Fruit fly (Drosophila melanogaster) whole organism: Measurements from ENCODE around the gene CkIalpha.

ENCODE experiments used
- CG8478 ChIP-seq: fragments of >200 bp; optimal IDR thresholded peaks from 2 replicates; lab custom pipeline; 2018; ENCODE audit warnings: inconsistent platforms
- Dll ChIP-seq: fragments of >200 bp; optimal IDR thresholded peaks from 2 replicates; lab custom pipeline; 2017
- EcR ChIP-seq, 2 experiments: fragments of >200 bp; optimal IDR thresholded peaks; 2 replicates each; lab custom pipeline; 2017; ENCODE audit warnings: missing biosample characterization in 2 of 2, missing genetic modification characterization in 2 of 2, missing genetic modification reagents in 2 of 2
- pan ChIP-seq: fragments of >200 bp; optimal IDR thresholded peaks from 2 replicates; lab custom pipeline; 2017
- psq ChIP-seq: fragments of >200 bp; optimal IDR thresholded peaks from 2 replicates; lab custom pipeline; 2017
- usp ChIP-seq: fragments of >200 bp; optimal IDR thresholded peaks from 2 replicates; lab custom pipeline; 2017; ENCODE audit warnings: missing biosample characterization, missing genetic modification characterization, mixed read lengths

Gene CkIalpha

DNA sequence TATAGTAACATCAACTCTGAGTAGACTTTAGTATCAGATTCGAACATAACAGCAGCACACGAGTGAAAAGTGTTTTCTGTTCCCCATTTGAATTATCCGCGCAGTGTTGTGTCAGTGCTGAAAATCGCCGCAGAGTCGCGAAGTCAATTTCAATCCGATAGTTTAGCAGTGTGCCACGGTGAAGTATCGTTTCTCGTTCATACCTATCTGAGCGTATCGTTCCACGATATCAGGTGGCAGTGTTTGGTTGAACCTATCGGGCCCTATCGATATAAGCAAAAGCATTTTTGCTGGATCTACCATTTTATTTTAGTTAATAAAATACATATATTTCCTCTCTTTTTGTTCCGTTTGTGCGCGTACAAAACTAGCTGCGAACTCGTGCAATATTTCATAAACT is at the start of gene CkIalpha:
Gene CkIalpha (plus strand): TSS at position 53 of the 400 bp plus-strand sequence.
- TF ChIP-seq Dll (no peak), EcR (GFP tag; optimal IDR thresholded peaks at IDR 0.05; lab: Kevin White, UChicago) (no peak), CG8478 (lab: Kevin White, UChicago) (no peak), usp (GFP tag; lab: Kevin White, UChicago) (no peak)

DNA sequence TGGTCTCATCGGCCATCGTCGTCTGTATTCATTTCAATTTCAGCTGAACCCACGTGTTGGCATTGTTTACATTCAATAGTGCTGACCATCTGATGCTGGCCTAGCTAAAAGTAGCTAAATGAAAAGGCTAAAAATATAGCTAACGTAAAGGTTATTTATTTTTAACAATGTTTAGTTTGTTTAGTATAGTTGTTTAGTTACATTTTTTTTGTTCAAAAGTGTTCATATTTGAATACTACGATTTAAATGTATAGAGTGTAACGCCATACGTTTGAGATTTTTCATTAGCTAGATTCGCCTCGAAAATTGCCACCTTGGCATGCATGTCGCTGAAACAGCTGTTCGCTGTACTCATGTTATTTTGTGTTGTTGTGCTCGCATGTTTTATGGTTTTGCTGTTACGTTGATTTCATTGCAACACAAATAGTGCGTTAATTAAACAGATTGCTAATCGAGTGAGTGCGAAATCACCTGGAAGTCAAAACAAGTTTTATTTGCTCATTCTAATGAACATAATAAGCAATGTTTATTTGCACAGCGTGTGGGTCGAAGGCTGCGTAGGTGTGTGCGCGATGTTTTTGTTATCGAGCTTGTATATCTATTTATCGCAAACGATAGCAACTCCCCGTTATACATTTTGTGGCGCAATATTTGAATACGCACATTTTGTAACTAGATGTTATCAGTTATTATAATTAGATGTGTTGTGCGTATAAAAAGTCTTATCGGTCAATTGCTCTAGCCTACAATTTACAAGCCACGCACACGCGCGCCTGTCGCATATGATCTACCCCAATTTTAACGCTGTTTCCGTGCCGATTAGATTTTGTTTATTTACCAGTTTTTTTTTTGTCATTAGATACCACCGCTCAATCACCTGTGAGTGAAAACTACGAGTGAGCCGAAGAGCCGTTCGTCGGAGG is 41.6 kb upstream of the CkIalpha start, which contains the start of the genes CG1463 and Fpgs1:
Gene CG1463 (minus strand): TSS at position 132 of the 923 bp plus-strand sequence.
Gene Fpgs1 (plus strand): TSS at position 332 of the 923 bp plus-strand sequence.
- TF ChIP-seq usp (GFP tag; lab: Kevin White, UChicago) = no peak
- no peak for TF ChIP-seq EcR (GFP tag; optimal IDR thresholded peaks at IDR 0.05; lab: Kevin White, UChicago)
- TF ChIP-seq CG8478 (lab: Kevin White, UChicago) = no peak
- no peak for TF ChIP-seq psq (lab: Kevin White, UChicago)
- no peak for TF ChIP-seq Dll
- no peak for TF ChIP-seq pan (lab: Kevin White, UChicago)

DNA sequence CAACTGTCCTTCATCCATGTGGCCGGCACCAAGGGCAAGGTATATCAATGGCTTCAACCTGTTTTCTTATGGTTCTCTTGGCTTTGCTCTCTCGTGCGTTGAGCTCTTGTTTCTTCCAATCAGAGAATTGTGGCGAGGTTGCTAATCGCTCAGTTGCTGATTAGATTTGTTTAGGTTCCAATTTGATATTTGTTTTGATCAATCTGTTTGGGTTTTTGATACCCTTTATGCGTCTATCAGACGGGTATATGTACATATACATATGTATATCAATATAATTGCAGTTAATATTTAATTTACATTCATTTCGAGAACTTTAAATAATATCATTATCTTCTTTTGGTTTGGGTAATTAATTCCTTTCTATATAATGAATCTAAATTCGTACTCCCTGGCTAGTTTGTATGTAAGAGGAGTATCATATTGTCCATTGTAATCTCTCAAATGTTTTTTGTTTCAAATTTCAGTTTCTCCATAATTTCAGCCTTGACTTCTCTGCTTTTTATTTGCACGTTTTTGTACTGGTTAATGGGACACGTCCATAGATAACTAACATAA is 40.1 kb upstream of the CkIalpha start:
- TF ChIP-seq EcR (GFP tag; optimal IDR thresholded peaks at IDR 0.05; lab: Kevin White, UChicago) (no peak), psq (lab: Kevin White, UChicago) (no peak), CG8478 (lab: Kevin White, UChicago) (no peak), usp (GFP tag; lab: Kevin White, UChicago) (no peak), Dll (no peak), pan (lab: Kevin White, UChicago) (no peak)

DNA sequence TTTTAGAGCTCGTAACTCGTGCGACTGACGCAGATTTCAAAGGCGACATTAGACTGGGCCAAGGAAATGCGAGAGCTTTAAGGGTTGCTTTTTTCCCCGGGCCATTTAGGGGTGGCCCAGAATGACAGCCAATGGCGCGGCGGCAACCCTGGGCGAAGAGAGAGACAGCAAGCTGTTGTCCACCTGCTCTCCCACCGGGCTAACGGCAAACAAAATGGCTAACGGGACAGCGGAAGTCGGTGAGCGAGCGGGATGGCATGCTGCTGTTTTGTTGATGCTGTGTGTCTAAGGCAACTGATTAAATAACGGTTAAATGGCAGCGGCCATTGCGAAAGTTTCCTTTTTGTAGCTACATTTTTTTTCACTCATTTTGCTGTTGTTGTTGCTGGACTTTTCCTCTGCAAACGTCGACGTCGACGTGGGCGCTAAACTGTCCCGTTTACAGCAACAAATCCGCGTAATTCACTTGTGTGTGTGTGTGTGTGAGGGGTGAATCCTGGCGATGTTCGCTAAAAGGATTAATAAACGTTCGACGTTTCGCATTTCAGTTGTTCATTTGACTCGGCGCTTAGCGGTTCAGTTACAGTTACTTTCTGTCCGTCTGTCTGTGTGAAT is 37.6 kb upstream of the CkIalpha start, which contains the start of gene CG11085:
Gene CG11085 (plus strand): TSS at position 565 of the 615 bp plus-strand sequence.
- TF ChIP-seq CG8478 (lab: Kevin White, UChicago) (no peak), psq (lab: Kevin White, UChicago) (no peak), Dll (no peak), EcR (GFP tag; optimal IDR thresholded peaks at IDR 0.05; lab: Kevin White, UChicago) (no peak), usp (GFP tag; lab: Kevin White, UChicago) (no peak), pan (lab: Kevin White, UChicago) (no peak)

DNA sequence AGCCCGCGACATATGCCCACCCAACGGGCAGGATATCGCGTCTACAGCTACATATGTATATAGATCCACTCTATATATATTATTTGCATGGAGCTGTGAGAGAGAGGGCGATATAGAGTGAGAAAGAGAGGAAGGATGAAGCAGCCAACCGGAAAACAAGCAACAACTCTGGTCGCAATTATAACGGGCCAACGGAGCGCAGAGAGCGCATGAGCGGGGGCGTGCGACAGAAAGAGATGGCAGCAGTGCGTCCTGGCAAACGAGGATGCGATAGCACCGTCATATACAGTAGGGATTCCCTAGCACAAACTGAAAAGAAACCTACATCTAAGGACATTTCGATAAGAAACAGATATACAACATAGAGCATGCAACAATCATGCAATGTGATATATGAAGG is 31.8 kb upstream of the CkIalpha start:
- TF ChIP-seq psq (lab: Kevin White, UChicago) (no peak), EcR (GFP tag; optimal IDR thresholded peaks at IDR 0.05; lab: Kevin White, UChicago) (no peak), usp (GFP tag; lab: Kevin White, UChicago) (no peak), pan (lab: Kevin White, UChicago) (no peak), Dll (no peak), CG8478 (lab: Kevin White, UChicago) (no peak)

DNA sequence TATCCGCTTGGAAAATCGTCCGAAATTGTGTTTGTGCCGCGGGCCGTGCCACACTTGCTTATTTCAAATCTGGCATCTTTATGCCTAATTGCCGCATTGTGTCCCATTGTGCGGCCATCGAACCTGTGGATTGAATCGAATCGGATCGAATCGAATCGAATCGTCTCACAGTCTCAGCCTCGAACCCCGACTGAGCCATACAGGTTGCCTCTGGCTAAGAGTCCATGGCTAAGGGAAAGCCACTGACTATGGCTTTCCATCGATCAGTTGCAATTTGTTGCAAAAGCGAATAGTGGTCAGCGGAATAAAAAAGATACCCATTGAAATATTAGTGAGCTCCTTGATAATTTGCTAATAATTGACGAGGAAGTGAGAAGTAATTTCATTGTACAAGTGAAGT is 29.4 kb upstream of the CkIalpha start, which contains the start of gene CG15728:
Gene CG15728 (plus strand): TSS at position 301 of the 400 bp plus-strand sequence.
- TF ChIP-seq usp (GFP tag; lab: Kevin White, UChicago) (no peak), CG8478 (lab: Kevin White, UChicago) (no peak), Dll (no peak), pan (lab: Kevin White, UChicago) (no peak), EcR (GFP tag; optimal IDR thresholded peaks at IDR 0.05; lab: Kevin White, UChicago) (no peak), psq (lab: Kevin White, UChicago) (no peak)

DNA sequence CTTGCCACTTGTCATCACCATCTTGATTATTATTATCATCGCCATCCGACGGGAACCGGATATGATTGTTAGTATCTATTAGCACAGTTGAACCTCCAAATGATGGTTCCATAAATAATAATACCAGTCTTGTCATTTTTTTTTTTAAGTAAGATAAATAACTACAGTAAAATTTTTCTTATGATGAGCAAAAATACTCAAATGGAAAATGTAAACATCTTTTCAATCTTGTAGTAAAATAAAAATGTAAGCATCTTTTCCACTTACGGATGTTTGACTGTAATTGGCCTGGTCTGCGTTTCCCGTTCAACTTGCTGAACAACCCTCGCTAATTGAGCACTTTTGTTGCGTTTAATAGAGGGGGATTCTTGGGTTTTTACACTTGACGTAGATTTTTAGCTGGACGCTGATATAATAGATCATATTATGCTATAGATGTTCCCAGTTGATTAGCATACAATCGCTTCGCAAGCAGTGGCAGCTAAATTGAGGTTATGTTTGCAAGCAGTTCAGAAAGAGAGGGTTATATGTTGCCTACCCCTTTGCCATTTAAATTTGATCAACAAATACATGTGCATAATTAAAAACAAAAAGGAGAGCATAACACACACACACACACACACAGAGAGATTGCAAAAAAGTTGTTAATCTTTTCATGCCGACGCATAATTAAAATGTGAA is 27.7 kb upstream of the CkIalpha start:
- TF ChIP-seq EcR (GFP tag; optimal IDR thresholded peaks at IDR 0.05; lab: Kevin White, UChicago) (no peak), CG8478 (lab: Kevin White, UChicago) (no peak), Dll (no peak), psq (lab: Kevin White, UChicago) (no peak), usp (GFP tag; lab: Kevin White, UChicago) (no peak), pan (lab: Kevin White, UChicago) (no peak)

DNA sequence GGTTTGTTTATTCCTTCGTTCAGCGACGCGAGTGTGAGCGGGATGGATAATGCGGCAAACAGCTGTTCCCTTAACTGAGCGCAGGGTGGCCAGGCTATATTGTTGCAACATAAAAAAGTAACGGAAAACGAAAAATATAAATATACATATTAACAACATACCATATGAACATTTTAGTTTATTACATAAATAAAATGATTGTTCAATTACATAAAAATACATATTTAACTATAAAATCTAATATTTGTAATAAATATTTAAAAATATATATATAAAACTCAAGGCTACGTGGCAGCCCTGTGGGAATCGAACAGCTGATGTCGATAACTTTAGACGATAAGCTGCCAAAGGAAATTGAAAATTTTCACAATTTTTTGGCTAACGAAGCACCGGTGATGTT is 23.9 kb upstream of the CkIalpha start, which contains the start of the genes Aven and CG2540:
Gene Aven (minus strand): TSS at position 77 of the 400 bp plus-strand sequence.
Gene CG2540 (plus strand): TSS at position 315 of the 400 bp plus-strand sequence.
- no peak for TF ChIP-seq Dll
- no peak for TF ChIP-seq psq (lab: Kevin White, UChicago)
- TF ChIP-seq CG8478 (lab: Kevin White, UChicago) = no peak
- TF ChIP-seq pan (lab: Kevin White, UChicago) = no peak
- TF ChIP-seq usp (GFP tag; lab: Kevin White, UChicago) = no peak
- no peak for TF ChIP-seq EcR (GFP tag; optimal IDR thresholded peaks at IDR 0.05; lab: Kevin White, UChicago)

DNA sequence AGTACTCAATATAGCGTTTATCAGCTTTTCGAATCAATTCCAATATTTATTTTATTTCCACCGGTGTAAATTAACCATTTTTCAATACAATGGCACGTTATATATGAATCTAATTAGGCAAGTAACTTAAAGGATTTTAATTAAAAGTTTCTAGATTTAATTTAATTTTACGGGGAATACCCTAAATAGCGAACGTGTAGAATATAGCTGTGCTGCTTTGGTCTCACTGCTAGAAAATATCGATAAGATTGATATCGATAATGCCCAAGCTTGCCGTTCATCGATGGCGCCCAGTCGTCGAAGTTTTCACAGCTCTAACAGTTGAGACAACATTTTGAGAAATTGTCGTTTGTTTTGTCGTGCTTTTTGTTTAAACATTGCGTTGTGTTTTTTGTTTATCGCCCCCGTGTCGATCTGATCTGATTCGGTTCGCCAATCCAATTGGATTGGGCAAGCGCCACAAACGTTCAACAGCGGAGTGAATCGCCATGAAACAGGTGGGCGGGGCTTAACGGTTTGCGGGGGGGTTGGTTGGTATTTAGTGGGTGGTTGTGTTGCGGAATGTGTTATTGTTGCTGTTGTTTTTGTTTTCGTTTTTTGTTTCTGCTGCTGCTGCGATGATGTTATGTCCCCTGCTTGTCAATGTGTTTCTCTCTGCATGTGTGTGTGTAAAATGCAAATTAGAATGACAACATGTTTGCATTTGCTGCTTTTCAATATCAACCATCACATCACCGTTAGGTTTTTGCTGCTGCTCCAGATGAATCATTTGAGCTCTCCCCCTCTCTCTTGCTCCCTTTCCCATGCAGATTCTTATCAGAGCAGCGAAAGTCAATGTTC is 21.9 kb upstream of the CkIalpha start, which contains the start of gene Tomosyn:
Gene Tomosyn (plus strand): TSS at position 289 of the 840 bp plus-strand sequence.
- TF ChIP-seq usp (GFP tag; lab: Kevin White, UChicago) (no peak), pan (lab: Kevin White, UChicago) (no peak), Dll (no peak), psq (lab: Kevin White, UChicago) (no peak), CG8478 (lab: Kevin White, UChicago) (no peak), EcR (GFP tag; optimal IDR thresholded peaks at IDR 0.05; lab: Kevin White, UChicago) (no peak)

DNA sequence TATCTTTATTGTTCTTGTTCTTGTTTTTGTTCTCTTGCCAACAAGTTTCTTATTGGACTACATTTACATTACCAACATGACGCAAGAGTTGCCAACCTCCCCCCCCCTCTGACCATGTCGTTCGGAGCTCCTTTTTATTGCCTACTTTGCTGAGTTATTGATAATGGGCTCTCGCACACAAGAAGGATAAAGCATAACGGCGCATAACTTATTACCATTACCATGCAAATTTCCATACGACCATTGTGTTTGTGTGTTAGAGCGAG is 21.3 kb upstream of the CkIalpha start:
- TF ChIP-seq psq (lab: Kevin White, UChicago) (no peak), EcR (GFP tag; optimal IDR thresholded peaks at IDR 0.05; lab: Kevin White, UChicago) (no peak)
